Worm (Caenorhabditis elegans) whole organism, L4 larva: ENCODE results near the gene K02B7.3.

Experiments used
- R02D3.7 ChIP-seq: fragments of 150-350 bp; sonication (generic microtip); optimal IDR thresholded peaks from 3 replicates; lab custom pipeline; 2014; ENCODE audit warnings: missing biosample characterization, missing genetic modification characterization
- dpl-1 ChIP-seq: fragments of 150-350 bp; optimal IDR thresholded peaks from 2 replicates; lab custom pipeline; 2014; ENCODE audit warnings: missing biosample characterization, missing genetic modification reagents, missing genetic modification characterization
- skn-1 ChIP-seq: fragments of 150-350 bp; optimal IDR thresholded peaks from 2 replicates; lab custom pipeline; 2014; ENCODE audit warnings: missing biosample characterization, missing genetic modification characterization

ce11 chrII:14698057-14698456 is 3.0 kb upstream of the K02B7.3 start, which contains the start of gene C09F9.1:
- TF ChIP-seq skn-1 (tag; lab: Kevin White, UChicago) (no peak), R02D3.7 (no peak), dpl-1 (GFP tag; lab: Kevin White, UChicago) (no peak)
